Worm (Caenorhabditis elegans) whole organism, L2 larva: ENCODE results near the gene C49C3.7.
A peak's percentile ranks its signal among the peaks of the same experiment; 100 is the strongest.

Experiments used
- egl-27 ChIP-seq: sonication (generic microtip); optimal IDR thresholded peaks from 3 replicates; lab custom pipeline; 2017; ENCODE audit warnings: missing biosample characterization, missing genetic modification reagents, missing genetic modification characterization
- fos-1 ChIP-seq: fragments of 150-350 bp; optimal IDR thresholded peaks from 2 replicates; lab custom pipeline; 2014; ENCODE audit warnings: missing biosample characterization, missing genetic modification characterization
- lin-13 ChIP-seq: fragments of 150-350 bp; optimal IDR thresholded peaks from 2 replicates; lab custom pipeline; 2014; ENCODE audit warnings: missing biosample characterization, missing genetic modification reagents, missing genetic modification characterization
- nhr-10 ChIP-seq: sonication (generic microtip); optimal IDR thresholded peaks from 2 replicates; lab custom pipeline; 2017; ENCODE audit warnings: missing biosample characterization, missing genetic modification characterization
- nhr-11 ChIP-seq: fragments of 150-350 bp; optimal IDR thresholded peaks from 2 replicates; lab custom pipeline; 2014; ENCODE audit warnings: missing biosample characterization, missing genetic modification characterization
- nhr-77 ChIP-seq: fragments of 150-350 bp; optimal IDR thresholded peaks from 2 replicates; lab custom pipeline; 2014; ENCODE audit warnings: missing biosample characterization, missing genetic modification characterization
- sma-3 ChIP-seq: sonication (generic microtip); optimal IDR thresholded peaks from 2 replicates; lab custom pipeline; 2016; ENCODE audit warnings: missing genetic modification reagents, missing genetic modification characterization, missing compliant biosample characterization
- unc-62 ChIP-seq: fragments of 150-350 bp; optimal IDR thresholded peaks from 2 replicates; lab custom pipeline; 2014; ENCODE audit warnings: missing biosample characterization, missing genetic modification reagents, missing genetic modification characterization
- zag-1 ChIP-seq: fragments of 150-350 bp; optimal IDR thresholded peaks from 2 replicates; lab custom pipeline; 2014; ENCODE audit warnings: missing biosample characterization, missing genetic modification characterization

- no peak for TF ChIP-seq unc-62 (GFP tag; lab: Kevin White, UChicago)
- TF ChIP-seq zag-1 (tag; lab: Kevin White, UChicago), result no peak
- TF ChIP-seq sma-3 (GFP tag; lab: Kevin White, UChicago), result no peak
- TF ChIP-seq nhr-77 (tag; lab: Kevin White, UChicago), result no peak
- TF ChIP-seq nhr-11 (tag; lab: Kevin White, UChicago), result no peak
- no peak for TF ChIP-seq lin-13 (GFP tag; lab: Kevin White, UChicago)
- TF ChIP-seq egl-27 (tag; lab: Kevin White, UChicago), result no peak
- TF ChIP-seq fos-1, result peak; percentile 99
- TF ChIP-seq nhr-10 (tag; lab: Kevin White, UChicago), result no peak
Measured at ce11 chrIV:17342179-17342578, 9.8 kb downstream of the C49C3.7 start, which contains the start of gene C49C3.9.
